Worm (Caenorhabditis elegans): ENCODE data around the gene Y57G11B.6.
"Not testable (repeated sequence)": the region's sequence is repeated elsewhere in the genome, so short reads cannot be mapped to it uniquely, and the experiment has no call there.

Y57G11B.6 gene

ce11 chrIV:14562649-14563268 lies 8.1 kb upstream of the Y57G11B.6 start:
- TF ChIP-seq nhr-129 (tag; optimal IDR thresholded peaks at IDR 0.05): peak; percentile 50
- TF ChIP-seq ama-1 (optimal IDR thresholded peaks at IDR 0.05): no peak
- TF ChIP-seq unc-39 (tag; optimal IDR thresholded peaks at IDR 0.05): no peak
- peak; percentile 19 for TF ChIP-seq fos-1 (tag; optimal IDR thresholded peaks at IDR 0.05)
- TF ChIP-seq snpc-4 (tag; optimal IDR thresholded peaks at IDR 0.05): peak; percentile 25
- TF ChIP-seq F13H6.1 (tag; optimal IDR thresholded peaks at IDR 0.05): peak; percentile 9

ce11 chrIV:14561677-14562076 lies 7.0 kb upstream of the Y57G11B.6 start:
- TF ChIP-seq crh-2 (tag; optimal IDR thresholded peaks at IDR 0.05): peak; percentile 13
- TF ChIP-seq snpc-4 (tag; optimal IDR thresholded peaks at IDR 0.05): peak; percentile 2
- no peak for TF ChIP-seq mdl-1 (tag; optimal IDR thresholded peaks at IDR 0.05)

ce11 chrIV:14559267-14559666 lies 4.6 kb upstream of the Y57G11B.6 start:
- TF ChIP-seq fos-1 (tag; optimal IDR thresholded peaks at IDR 0.05) (peak; percentile 51), nhr-12 (tag; optimal IDR thresholded peaks at IDR 0.05) (no peak)

- TF ChIP-seq F13H6.1 (tag; optimal IDR thresholded peaks at IDR 0.05): no peak
- TF ChIP-seq unc-62 (GFP tag; optimal IDR thresholded peaks at IDR 0.05): no peak
- TF ChIP-seq ceh-16 (tag; optimal IDR thresholded peaks at IDR 0.05): no peak
- TF ChIP-seq ztf-4 (tag; optimal IDR thresholded peaks at IDR 0.05): no peak
- no peak for TF ChIP-seq ztf-11 (tag; optimal IDR thresholded peaks at IDR 0.05)
- TF ChIP-seq sma-3 (GFP tag; optimal IDR thresholded peaks at IDR 0.05): no peak
- no peak for TF ChIP-seq mab-5 (tag; optimal IDR thresholded peaks at IDR 0.05)
- no peak for TF ChIP-seq nhr-237 (tag; optimal IDR thresholded peaks at IDR 0.05)
- no peak for TF ChIP-seq nhr-77 (tag; optimal IDR thresholded peaks at IDR 0.05)
- TF ChIP-seq ama-1 (optimal IDR thresholded peaks at IDR 0.05): no peak
- no peak for TF ChIP-seq lin-13 (GFP tag; optimal IDR thresholded peaks at IDR 0.05)
- no peak for TF ChIP-seq peb-1 (tag; optimal IDR thresholded peaks at IDR 0.05)
- TF ChIP-seq lsy-2 (tag; optimal IDR thresholded peaks at IDR 0.05): no peak
- TF ChIP-seq C34F6.9 (tag; optimal IDR thresholded peaks at IDR 0.05): no peak
- no peak for TF ChIP-seq ZK546.5 (tag; optimal IDR thresholded peaks at IDR 0.05)
- TF ChIP-seq unc-55 (GFP tag; optimal IDR thresholded peaks at IDR 0.05): no peak
These were observed 3.0 kb upstream of the Y57G11B.6 start for ce11 chrIV:14557642-14558041.

ce11 chrIV:14551870-14552269 lies 2.8 kb downstream of the Y57G11B.6 start, which contains the start of gene pals-30:
pals-30 (minus strand) TSS chrIV:14551970.
- TF ChIP-seq mbf-1, ZK546.5, nhr-6 (tag; optimal IDR thresholded peaks at IDR 0.05): not testable (repeated sequence)

ce11 chrIV:14549308-14549707 lies 5.4 kb downstream of the Y57G11B.6 start, which contains the start of gene T27E7.9:
T27E7.9 (minus strand) TSS chrIV:14549408.
- no peak for TF ChIP-seq nhr-23 (tag; optimal IDR thresholded peaks at IDR 0.05)
- no peak for TF ChIP-seq ztf-4 (tag; optimal IDR thresholded peaks at IDR 0.05)
- no peak for TF ChIP-seq mbf-1 (tag; optimal IDR thresholded peaks at IDR 0.05)
- no peak for TF ChIP-seq nhr-10 (tag; optimal IDR thresholded peaks at IDR 0.05)
- TF ChIP-seq nhr-129 (tag; optimal IDR thresholded peaks at IDR 0.05): no peak
- TF ChIP-seq ceh-16 (tag; optimal IDR thresholded peaks at IDR 0.05): no peak
- no peak for TF ChIP-seq lin-39 (tag; optimal IDR thresholded peaks at IDR 0.05)
- TF ChIP-seq unc-62 (GFP tag; optimal IDR thresholded peaks at IDR 0.05): no peak
- no peak for TF ChIP-seq elt-3 (tag; optimal IDR thresholded peaks at IDR 0.05)
- TF ChIP-seq alr-1 (tag; optimal IDR thresholded peaks at IDR 0.05): no peak
- TF ChIP-seq ztf-11 (tag; optimal IDR thresholded peaks at IDR 0.05): no peak
- TF ChIP-seq nhr-6 (tag; optimal IDR thresholded peaks at IDR 0.05): no peak
- TF ChIP-seq sma-9 (GFP tag; optimal IDR thresholded peaks at IDR 0.05): no peak
- no peak for TF ChIP-seq sma-9 (tag; optimal IDR thresholded peaks at IDR 0.05)
- TF ChIP-seq nhr-21 (tag; optimal IDR thresholded peaks at IDR 0.05): no peak
- TF ChIP-seq sem-4 (tag; optimal IDR thresholded peaks at IDR 0.05): no peak
- TF ChIP-seq egl-27 (tag; optimal IDR thresholded peaks at IDR 0.05): no peak
- no peak for TF ChIP-seq blmp-1 (tag; optimal IDR thresholded peaks at IDR 0.05; ENCODE audit: insufficient read depth)
- TF ChIP-seq unc-39 (tag; optimal IDR thresholded peaks at IDR 0.05): no peak
- no peak for TF ChIP-seq nhr-77 (tag; optimal IDR thresholded peaks at IDR 0.05)
